Worm (Caenorhabditis elegans) whole organism, early embryonic: Measurements from ENCODE around the gene catp-7.

Source experiments
- ama-1 ChIP-seq: fragments of 150-350 bp; optimal IDR thresholded peaks from 2 replicates; lab custom pipeline; 2014
- flt-1 ChIP-seq: fragments of 200-800 bp; sonication (Bioruptor generic); IDR thresholded peaks from 2 replicates; pipeline ENCODE4 v1.3.6; 2022; ENCODE audit warnings: missing genetic modification characterization, missing compliant biosample characterization
- hmbx-1 ChIP-seq: sonication (generic microtip); optimal IDR thresholded peaks from 2 replicates; lab custom pipeline; 2016; ENCODE audit warnings: mild to moderate bottlenecking, missing genetic modification characterization, missing compliant biosample characterization

ce11 chrIV:8627328-8627727, 41.5 kb downstream of the catp-7 start, which contains the start of gene F42A9.11:
- no peak for TF ChIP-seq flt-1 (GFP tag; lab: Robert Waterston, UW)
- no peak for TF ChIP-seq ama-1
- TF ChIP-seq hmbx-1 (tag; lab: Kevin White, UChicago), result no peak
